Worm (Caenorhabditis elegans) whole organism, L4 larva: ENCODE measurements around the gene F13H8.2.

Source experiments
- D1046.2 ChIP-seq: fragments of 200-800 bp; sonication (Bioruptor generic); IDR thresholded peaks from 2 replicates; pipeline ENCODE4 v1.3.6; 2022; ENCODE audit warnings: missing genetic modification characterization, missing compliant biosample characterization
- F49E8.2 ChIP-seq: sonication (generic microtip); optimal IDR thresholded peaks from 2 replicates; lab custom pipeline; 2016; ENCODE audit warnings: missing compliant biosample characterization, mild to moderate bottlenecking, missing genetic modification characterization, borderline replicate concordance
- Y5F2A.4 ChIP-seq: fragments of 200-800 bp; sonication (Bioruptor generic); optimal IDR thresholded peaks from 2 replicates; lab custom pipeline; 2018; ENCODE audit warnings: mild to moderate bottlenecking, missing genetic modification characterization, missing compliant biosample characterization
- aha-1 ChIP-seq: fragments of 150-350 bp; peaks from one replicate; lab custom pipeline; 2014; ENCODE audit warnings: missing biosample characterization, missing genetic modification characterization
- aly-2 ChIP-seq: sonication (generic microtip); optimal IDR thresholded peaks from 2 replicates; lab custom pipeline; 2018; ENCODE audit warnings: missing biosample characterization, missing genetic modification characterization
- attf-4 ChIP-seq: sonication (generic microtip); optimal IDR thresholded peaks from 3 replicates; lab custom pipeline; 2017; ENCODE audit warnings: missing biosample characterization, missing genetic modification characterization
- ceh-20 ChIP-seq: fragments of 200-800 bp; sonication (Bioruptor generic); IDR thresholded peaks from 2 replicates; pipeline ENCODE4 v1.3.6; 2022; ENCODE audit warnings: missing genetic modification reagents, missing genetic modification characterization, missing compliant biosample characterization
- ces-1 ChIP-seq: fragments of 150-350 bp; sonication (generic microtip); optimal IDR thresholded peaks from 4 replicates; lab custom pipeline; 2014; ENCODE audit warnings: missing biosample characterization, missing genetic modification reagents, missing genetic modification characterization
- ctbp-1 ChIP-seq: fragments of 200-800 bp; sonication (Bioruptor generic); IDR thresholded peaks from 2 replicates; pipeline ENCODE4 v1.3.6; 2022; ENCODE audit warnings: missing genetic modification reagents, missing genetic modification characterization, missing compliant biosample characterization
- daf-16 ChIP-seq, 3 experiments: sonication (generic microtip); optimal IDR thresholded peaks; 2 replicates each; lab custom pipeline; 2016 to 2017; ENCODE audit warnings: missing genetic modification characterization in 3 of 3, missing genetic modification reagents in 3 of 3, mild to moderate bottlenecking in 2 of 3, missing compliant biosample characterization in 2 of 3, missing biosample characterization in 1 of 3, moderate library complexity in 1 of 3
- dmd-6 ChIP-seq: fragments of 200-800 bp; sonication (Bioruptor generic); IDR thresholded peaks from 2 replicates; pipeline ENCODE4 v1.3.6; 2022; ENCODE audit warnings: missing genetic modification reagents, missing genetic modification characterization, missing compliant biosample characterization
- dmd-9 ChIP-seq: fragments of 200-800 bp; sonication (Bioruptor generic); IDR thresholded peaks from 2 replicates; pipeline ENCODE4 v1.3.6; 2022; ENCODE audit warnings: missing genetic modification reagents, missing genetic modification characterization, missing compliant biosample characterization
- dpl-1 ChIP-seq: fragments of 150-350 bp; optimal IDR thresholded peaks from 2 replicates; lab custom pipeline; 2014; ENCODE audit warnings: missing biosample characterization, missing genetic modification reagents, missing genetic modification characterization
- dve-1 ChIP-seq: sonication (generic microtip); optimal IDR thresholded peaks from 2 replicates; lab custom pipeline; 2017; ENCODE audit warnings: antibody characterized with exemption, mild to moderate bottlenecking, missing genetic modification characterization, missing compliant biosample characterization; ENCODE audit not compliant: insufficient read depth
- egl-43 ChIP-seq: fragments of 200-800 bp; sonication (Bioruptor generic); IDR thresholded peaks from 2 replicates; pipeline ENCODE4 v1.3.6; 2022; ENCODE audit warnings: missing genetic modification reagents, missing genetic modification characterization, missing compliant biosample characterization
- fkh-10 ChIP-seq: fragments of 150-350 bp; optimal IDR thresholded peaks from 2 replicates; lab custom pipeline; 2014; ENCODE audit warnings: missing biosample characterization, missing genetic modification reagents, missing genetic modification characterization
- fos-1 ChIP-seq: fragments of 150-350 bp; optimal IDR thresholded peaks from 2 replicates; lab custom pipeline; 2014; ENCODE audit warnings: missing biosample characterization, missing genetic modification characterization
- hlh-30 ChIP-seq: sonication (generic microtip); optimal IDR thresholded peaks from 2 replicates; lab custom pipeline; 2017; ENCODE audit warnings: antibody characterized with exemption, mild to moderate bottlenecking, missing genetic modification characterization, missing compliant biosample characterization; ENCODE audit not compliant: insufficient read depth
- lin-1 ChIP-seq: fragments of 200-800 bp; sonication (Bioruptor generic); IDR thresholded peaks from 2 replicates; pipeline ENCODE4 v1.3.6; 2022; ENCODE audit warnings: missing genetic modification reagents, missing genetic modification characterization, missing compliant biosample characterization
- mep-1 ChIP-seq: fragments of 150-350 bp; sonication (generic microtip); optimal IDR thresholded peaks from 3 replicates; lab custom pipeline; 2014; ENCODE audit warnings: missing biosample characterization, missing genetic modification characterization
- mxl-2 ChIP-seq: fragments of 200-800 bp; sonication (Bioruptor generic); conservative IDR thresholded peaks from 2 replicates; pipeline ENCODE4 v1.3.6; 2022; ENCODE audit warnings: missing genetic modification reagents, missing genetic modification characterization, missing compliant biosample characterization
- nhr-102 ChIP-seq: sonication (generic microtip); optimal IDR thresholded peaks from 2 replicates; lab custom pipeline; 2016; ENCODE audit warnings: mild to moderate bottlenecking, missing genetic modification characterization, moderate library complexity, missing compliant biosample characterization
- nhr-25 ChIP-seq: sonication (generic microtip); optimal IDR thresholded peaks from 2 replicates; lab custom pipeline; 2017; ENCODE audit warnings: missing genetic modification characterization, mild to moderate bottlenecking, missing compliant biosample characterization, antibody characterized with exemption, moderate library complexity, borderline replicate concordance; ENCODE audit not compliant: insufficient read depth
- nhr-28 ChIP-seq: fragments of 150-350 bp; optimal IDR thresholded peaks from 2 replicates; lab custom pipeline; 2014; ENCODE audit warnings: missing biosample characterization, missing genetic modification characterization
- nhr-41 ChIP-seq: fragments of 200-800 bp; sonication (Bioruptor generic); IDR thresholded peaks from 2 replicates; pipeline ENCODE4 v1.3.6; 2022; ENCODE audit warnings: missing genetic modification reagents, missing genetic modification characterization, missing compliant biosample characterization
- nhr-48 ChIP-seq: sonication (generic microtip); optimal IDR thresholded peaks from 2 replicates; lab custom pipeline; 2016; ENCODE audit warnings: mild to moderate bottlenecking, missing genetic modification characterization, missing compliant biosample characterization
- nhr-76 ChIP-seq: fragments of 150-350 bp; optimal IDR thresholded peaks from 2 replicates; lab custom pipeline; 2014; ENCODE audit warnings: missing biosample characterization, missing genetic modification characterization
- php-3 ChIP-seq: fragments of 200-800 bp; sonication (Bioruptor generic); IDR thresholded peaks from 2 replicates; pipeline ENCODE4 v1.3.6; 2022; ENCODE audit warnings: missing genetic modification reagents, missing genetic modification characterization, missing compliant biosample characterization
- pqm-1 ChIP-seq: sonication (generic microtip); optimal IDR thresholded peaks from 2 replicates; lab custom pipeline; 2017; ENCODE audit warnings: missing biosample characterization, missing genetic modification characterization
- snpc-1.2 ChIP-seq: fragments of 200-800 bp; sonication (Bioruptor generic); IDR thresholded peaks from 2 replicates; pipeline ENCODE4 v1.3.6; 2022; ENCODE audit warnings: missing genetic modification reagents, missing genetic modification characterization, missing compliant biosample characterization
- spr-3 ChIP-seq: fragments of 200-800 bp; sonication (Bioruptor generic); optimal IDR thresholded peaks from 2 replicates; lab custom pipeline; 2018; ENCODE audit warnings: mild to moderate bottlenecking, missing genetic modification characterization, missing compliant biosample characterization
- unc-130 ChIP-seq: sonication (generic microtip); optimal IDR thresholded peaks from 2 replicates; lab custom pipeline; 2016; ENCODE audit warnings: missing genetic modification reagents, missing genetic modification characterization, missing compliant biosample characterization
- unc-62 ChIP-seq, 3 experiments: fragments of 150-350 bp in 1 of 3; sonication (generic microtip); optimal IDR thresholded peaks in 2 of 3; peaks in 1 of 3; 1 replicate in 1 of 3; 2 replicates in 2 of 3; lab custom pipeline; 2014 to 2017; ENCODE audit warnings: missing biosample characterization in 3 of 3, missing genetic modification characterization in 3 of 3, missing genetic modification reagents in 3 of 3, missing genotype in 1 of 3
- zag-1 ChIP-seq: fragments of 150-350 bp; optimal IDR thresholded peaks from 2 replicates; lab custom pipeline; 2014; ENCODE audit warnings: missing biosample characterization, missing genetic modification characterization
- zip-2 ChIP-seq: fragments of 150-350 bp; optimal IDR thresholded peaks from 2 replicates; lab custom pipeline; 2014; ENCODE audit warnings: missing biosample characterization, missing genetic modification characterization
- ztf-7 ChIP-seq: fragments of 150-350 bp; optimal IDR thresholded peaks from 2 replicates; lab custom pipeline; 2014; ENCODE audit warnings: missing biosample characterization, missing genetic modification characterization

Gene F13H8.2

DNA sequence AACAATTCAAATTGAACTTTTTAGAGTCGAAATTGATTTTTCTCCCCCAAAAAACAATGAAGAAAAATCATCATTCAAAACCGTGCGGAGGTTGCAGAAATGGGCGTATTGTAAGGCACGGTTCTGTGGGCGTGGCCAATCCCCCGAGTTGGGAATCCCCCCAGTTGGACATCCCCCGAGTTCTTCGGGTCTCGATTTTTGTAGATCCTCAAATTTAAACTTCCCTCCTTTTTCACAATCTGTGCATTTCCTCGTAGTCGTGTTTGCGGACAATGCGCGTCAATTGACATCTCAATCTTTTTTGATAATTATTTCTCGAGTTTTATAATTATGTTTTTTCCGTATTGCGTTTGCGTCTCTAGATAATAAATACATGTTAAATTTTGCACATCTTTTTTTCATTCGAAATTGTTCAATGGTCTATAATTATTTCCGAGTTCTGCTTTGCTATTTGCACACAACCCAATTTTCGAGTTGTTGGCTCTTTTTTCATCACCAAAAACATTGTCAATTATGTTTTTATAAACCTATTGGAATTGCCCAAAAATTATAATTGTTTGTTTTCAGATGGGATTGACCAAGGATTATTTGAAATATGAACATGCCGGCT lies at the start of gene F13H8.2 (continued):
- no peak for TF ChIP-seq zag-1 (tag; lab: Kevin White, UChicago)
- no peak for TF ChIP-seq nhr-102
- peak; percentile 69 for TF ChIP-seq unc-130 (GFP tag; lab: Kevin White, UChicago)
- TF ChIP-seq zip-2 (tag; lab: Kevin White, UChicago): no peak
- TF ChIP-seq php-3: 0 out of 2 replicates have a peak, but pooled peaks have one; percentile 36

ce11 chrII:6221470-6221869 lies 48.7 kb upstream of the F13H8.2 start:
- TF ChIP-seq F49E8.2 (no peak), ctbp-1 (GFP tag; lab: Robert Waterston, UW) (no peak), unc-62 (GFP tag; optimal IDR thresholded peaks at IDR 0.05 in 1 of 2; lab: Kevin White, UChicago) (peak in 1 of 2 experiments; percentile 92), unc-62 (tag; optimal IDR thresholded peaks at IDR 0.05; lab: Kevin White, UChicago) (no peak), fos-1 (tag; lab: Kevin White, UChicago) (no peak), aly-2 (no peak)

DNA sequence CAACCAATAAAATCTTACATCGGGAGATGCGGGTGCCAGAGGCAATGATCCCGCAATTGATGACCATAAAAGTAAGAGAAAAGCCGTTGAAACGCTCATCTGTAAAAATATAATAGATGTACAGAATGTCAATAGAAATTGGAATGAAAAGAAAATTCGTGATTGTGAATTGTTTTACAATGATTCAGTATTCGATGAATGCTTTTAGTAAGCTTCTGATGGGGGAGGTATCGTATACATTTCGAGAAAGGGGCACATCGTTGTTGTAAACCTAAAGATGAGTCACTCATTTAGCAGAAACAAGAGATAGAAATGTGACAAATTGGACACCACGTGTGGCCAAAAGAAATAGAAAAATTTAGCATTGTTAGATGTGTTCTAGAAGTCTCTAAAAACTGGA lies 47.6 kb upstream of the F13H8.2 start, which contains the start of gene C30B5.6:
Gene C30B5.6, minus strand, starts transcription at position 101 of the 400 bp plus-strand sequence.
- no peak for TF ChIP-seq fos-1 (tag; lab: Kevin White, UChicago)
- TF ChIP-seq aha-1 (tag; lab: Kevin White, UChicago): peak; percentile 29
- TF ChIP-seq, all 104 proteins: peak for 1

ce11 chrII:6223755-6224154 lies 46.4 kb upstream of the F13H8.2 start:
- TF ChIP-seq ztf-7 (tag; lab: Kevin White, UChicago) (no peak), nhr-48 (tag; lab: Kevin White, UChicago) (no peak), Y5F2A.4 (no peak), dmd-9 (GFP tag; lab: Robert Waterston, UW) (no peak), nhr-41 (GFP tag; lab: Robert Waterston, UW) (no peak), pqm-1 (no peak)

DNA sequence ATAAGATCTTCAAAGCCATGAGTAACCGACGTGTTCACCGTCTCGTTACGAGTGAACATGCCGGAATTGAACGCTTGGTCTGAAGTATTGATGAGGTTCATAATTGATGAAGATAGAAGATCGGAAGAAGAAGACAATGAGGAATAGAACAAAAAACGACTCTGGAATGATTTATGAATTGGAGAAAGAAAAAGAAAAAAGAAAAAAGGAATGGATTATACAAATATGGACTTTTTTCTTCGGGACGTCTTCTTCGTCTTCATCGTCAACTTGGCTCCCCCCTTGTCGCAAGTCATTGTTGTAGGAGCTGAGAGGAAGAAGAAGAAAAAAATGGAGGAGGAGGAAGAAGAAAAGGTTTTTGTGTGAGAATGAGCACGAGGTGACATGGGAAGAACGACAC lies 43.2 kb upstream of the F13H8.2 start, which contains the start of gene srsy-2:
Gene srsy-2, minus strand, starts transcription at position 101 of the 400 bp plus-strand sequence.
- TF ChIP-seq Y5F2A.4 (no peak), fkh-10 (GFP tag; lab: Kevin White, UChicago) (peak; percentile 32), attf-4 (tag; lab: Kevin White, UChicago) (no peak), aha-1 (tag; lab: Kevin White, UChicago) (peak; percentile 28)

DNA sequence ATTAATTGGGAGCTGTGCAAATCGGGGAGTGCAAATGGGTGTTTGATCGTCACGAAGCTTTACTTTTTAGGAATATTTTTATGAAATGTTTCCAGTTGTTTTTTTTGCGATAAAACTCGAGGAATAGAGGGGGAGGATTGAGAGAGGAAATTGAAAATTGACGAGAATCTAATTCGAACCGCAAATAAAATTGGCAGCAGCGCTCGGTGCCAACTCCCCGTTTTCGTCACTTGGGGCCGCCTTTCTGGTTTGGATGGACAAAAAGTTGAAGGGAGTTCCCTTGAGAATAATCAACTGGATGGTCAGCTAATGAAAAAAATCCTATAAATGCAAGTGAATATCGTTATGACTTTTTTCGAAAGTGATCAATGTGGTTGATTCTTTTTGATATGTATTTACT lies 40.0 kb upstream of the F13H8.2 start:
- TF ChIP-seq lin-1 (GFP tag; lab: Robert Waterston, UW) (no peak), ces-1 (GFP tag; lab: Kevin White, UChicago) (peak; percentile 26), attf-4 (tag; lab: Kevin White, UChicago) (no peak), nhr-25 (tag; lab: Kevin White, UChicago) (no peak), spr-3 (no peak)

ce11 chrII:6235432-6236092 lies 34.6 kb upstream of the F13H8.2 start, which contains the start of gene T24H7.9:
Gene T24H7.9 (minus strand): TSS chrII:6235505.
- TF ChIP-seq aha-1 (tag; lab: Kevin White, UChicago) (peak; percentile 68), pqm-1 (no peak), dmd-9 (GFP tag; lab: Robert Waterston, UW) (no peak), nhr-28 (tag; lab: Kevin White, UChicago) (peak; percentile 31), mep-1 (peak; percentile 8), ceh-20 (GFP tag; lab: Robert Waterston, UW) (no peak), D1046.2 (GFP tag; lab: Robert Waterston, UW) (no peak), snpc-1.2 (GFP tag; lab: Robert Waterston, UW) (no peak), lin-1 (GFP tag; lab: Robert Waterston, UW) (0 out of 2 replicates have a peak, but pooled peaks have one; percentile 41), dve-1 (tag; lab: Kevin White, UChicago) (peak; percentile 61), daf-16 (GFP tag; optimal IDR thresholded peaks at IDR 0.05; lab: Kevin White, UChicago) (no peak), daf-16 (tag; optimal IDR thresholded peaks at IDR 0.05; lab: Kevin White, UChicago) (peak; percentile 60), mxl-2 (GFP tag; lab: Robert Waterston, UW) (no peak), nhr-48 (tag; lab: Kevin White, UChicago) (no peak), unc-130 (GFP tag; lab: Kevin White, UChicago) (no peak), egl-43 (GFP tag; lab: Robert Waterston, UW) (no peak), dmd-6 (GFP tag; lab: Robert Waterston, UW) (peak; percentile 37; the same call in 1 of the 2 replicates), hlh-30 (peak; percentile 66), dpl-1 (GFP tag; lab: Kevin White, UChicago) (no peak), nhr-76 (tag; lab: Kevin White, UChicago) (no peak)
